Fruit fly (Drosophila melanogaster) whole organism, embryonic: ENCODE measurements around the gene CG3348.

ENCODE experiments used
- Asciz ChIP-seq: fragments of 200-800 bp; sonication (Bioruptor generic); optimal IDR thresholded peaks from 2 replicates; lab custom pipeline; 2017; ENCODE audit warnings: missing biosample characterization, mild to moderate bottlenecking, missing genetic modification characterization, missing genetic modification reagents
- Blimp-1 ChIP-seq: fragments of 200-800 bp; sonication (Bioruptor generic); optimal IDR thresholded peaks from 3 replicates; lab custom pipeline; 2018; ENCODE audit warnings: missing biosample characterization, missing genetic modification characterization, mild to moderate bottlenecking, moderate library complexity, missing genetic modification reagents
- C15 ChIP-seq: fragments of 200-800 bp; sonication (Bioruptor generic); IDR thresholded peaks from 3 replicates; pipeline ENCODE4 v1.3.6; 2022; ENCODE audit warnings: missing biosample characterization, missing genetic modification characterization
- CG10366 ChIP-seq: fragments of 200-800 bp; sonication (Bioruptor generic); IDR thresholded peaks from 2 replicates; pipeline ENCODE4 v1.3.6; 2022; ENCODE audit warnings: missing biosample characterization, missing genetic modification characterization
- CG12104 ChIP-seq: fragments of 200-800 bp; sonication (Bioruptor generic); optimal IDR thresholded peaks from 3 replicates; lab custom pipeline; 2016; ENCODE audit warnings: missing biosample characterization, missing genetic modification characterization
- CG12236 ChIP-seq: fragments of 200-800 bp; sonication (Bioruptor generic); optimal IDR thresholded peaks from 2 replicates; lab custom pipeline; 2016; ENCODE audit warnings: missing biosample characterization, missing genetic modification characterization
- CG13123 ChIP-seq: fragments of 200-800 bp; sonication (Bioruptor generic); optimal IDR thresholded peaks from 2 replicates; lab custom pipeline; 2016; ENCODE audit warnings: missing biosample characterization, missing genetic modification characterization
- CG13775 ChIP-seq: fragments of 200-800 bp; sonication (Bioruptor generic); optimal IDR thresholded peaks from 3 replicates; lab custom pipeline; 2017; ENCODE audit warnings: missing biosample characterization, mild to moderate bottlenecking, missing genetic modification characterization
- CG14050 ChIP-seq: fragments of 200-800 bp; sonication (Bioruptor generic); IDR thresholded peaks from 3 replicates; pipeline ENCODE4 v1.3.6; 2022; ENCODE audit warnings: missing biosample characterization, missing genetic modification characterization
- CG14965 ChIP-seq: fragments of 200-800 bp; sonication (Bioruptor generic); optimal IDR thresholded peaks from 2 replicates; lab custom pipeline; 2016; ENCODE audit warnings: missing biosample characterization, missing genetic modification characterization, borderline replicate concordance
- CG17802 ChIP-seq: fragments of 200-800 bp; sonication (Bioruptor generic); optimal IDR thresholded peaks from 2 replicates; lab custom pipeline; 2018; ENCODE audit warnings: missing biosample characterization, mild to moderate bottlenecking, missing genetic modification characterization, moderate library complexity
- CG18262 ChIP-seq: fragments of 200-800 bp; optimal IDR thresholded peaks from 3 replicates; lab custom pipeline; 2019; ENCODE audit warnings: missing biosample characterization, mild to moderate bottlenecking, missing genetic modification characterization, moderate library complexity
- CG18764 ChIP-seq: fragments of 200-800 bp; sonication (Bioruptor generic); optimal IDR thresholded peaks from 3 replicates; lab custom pipeline; 2016; ENCODE audit warnings: missing biosample characterization, missing genetic modification characterization
- CG2202 ChIP-seq: fragments of 200-800 bp; sonication (Bioruptor generic); optimal IDR thresholded peaks from 2 replicates; lab custom pipeline; 2018; ENCODE audit warnings: missing biosample characterization, mild to moderate bottlenecking, missing genetic modification characterization
- CG3065 ChIP-seq: fragments of 200-800 bp; sonication (Bioruptor generic); optimal IDR thresholded peaks from 2 replicates; lab custom pipeline; 2016; ENCODE audit warnings: missing biosample characterization, missing genetic modification characterization
- CG4707 ChIP-seq: fragments of 200-800 bp; sonication (Bioruptor generic); optimal IDR thresholded peaks from 2 replicates; lab custom pipeline; 2018; ENCODE audit warnings: missing biosample characterization, mild to moderate bottlenecking, missing genetic modification characterization, moderate library complexity
- CG8359 ChIP-seq: fragments of 200-800 bp; sonication (Bioruptor generic); optimal IDR thresholded peaks from 2 replicates; lab custom pipeline; 2017; ENCODE audit warnings: missing biosample characterization, mild to moderate bottlenecking, missing genetic modification characterization, borderline replicate concordance
- CG8944 ChIP-seq: fragments of 200-800 bp; sonication (Bioruptor generic); optimal IDR thresholded peaks from 3 replicates; lab custom pipeline; 2016; ENCODE audit warnings: missing biosample characterization, missing genetic modification characterization
- CG9215 ChIP-seq: fragments of 200-800 bp; sonication (Bioruptor generic); IDR thresholded peaks from 2 replicates; pipeline ENCODE4 v1.3.6; 2022; ENCODE audit warnings: missing biosample characterization, missing genetic modification characterization
- ERR ChIP-seq: fragments of 200-800 bp; sonication (Bioruptor generic); optimal IDR thresholded peaks from 2 replicates; lab custom pipeline; 2016; ENCODE audit warnings: missing biosample characterization, missing genetic modification characterization
- Elba2 ChIP-seq: fragments of 200-800 bp; sonication (Bioruptor generic); optimal IDR thresholded peaks from 3 replicates; lab custom pipeline; 2016; ENCODE audit warnings: missing biosample characterization, missing genetic modification characterization
- HmgZ ChIP-seq: fragments of 200-800 bp; sonication (Bioruptor generic); optimal IDR thresholded peaks from 2 replicates; lab custom pipeline; 2018; ENCODE audit warnings: missing biosample characterization, mild to moderate bottlenecking, missing genetic modification characterization
- Hmr ChIP-seq: fragments of 200-800 bp; sonication (Bioruptor generic); optimal IDR thresholded peaks from 3 replicates; lab custom pipeline; 2017; ENCODE audit warnings: mild to moderate bottlenecking, missing biosample characterization, missing genetic modification reagents, missing genetic modification characterization
- Lpt ChIP-seq: fragments of >200 bp; optimal IDR thresholded peaks from 2 replicates; lab custom pipeline; 2018; ENCODE audit warnings: missing biosample characterization, missing genetic modification characterization
- Mes4 ChIP-seq: fragments of 200-800 bp; sonication (Bioruptor generic); optimal IDR thresholded peaks from 2 replicates; lab custom pipeline; 2016; ENCODE audit warnings: missing biosample characterization, missing genetic modification characterization
- TFAM ChIP-seq: fragments of 200-800 bp; sonication (Bioruptor generic); optimal IDR thresholded peaks from 2 replicates; lab custom pipeline; 2017; ENCODE audit warnings: missing biosample characterization, missing genetic modification characterization, inconsistent platforms
- bigmax ChIP-seq: fragments of 200-800 bp; sonication (Bioruptor generic); optimal IDR thresholded peaks from 2 replicates; lab custom pipeline; 2018; ENCODE audit warnings: missing biosample characterization, mild to moderate bottlenecking, missing genetic modification characterization
- cas ChIP-seq: fragments of 200-800 bp; sonication (Bioruptor generic); IDR thresholded peaks from 2 replicates; pipeline ENCODE4 v1.3.6; 2022; ENCODE audit warnings: missing biosample characterization, missing genetic modification characterization
- chm ChIP-seq: fragments of 200-800 bp; sonication (Bioruptor generic); IDR thresholded peaks from 2 replicates; pipeline ENCODE4 v1.3.6; 2022; ENCODE audit warnings: missing biosample characterization, missing genetic modification characterization
- chn ChIP-seq: fragments of 200-800 bp; sonication (Bioruptor generic); optimal IDR thresholded peaks from 2 replicates; lab custom pipeline; 2016; ENCODE audit warnings: missing biosample characterization, missing genetic modification characterization
- crol ChIP-seq: fragments of 200-800 bp; sonication (Bioruptor generic); IDR thresholded peaks from 2 replicates; pipeline ENCODE4 v1.3.6; 2022; ENCODE audit warnings: missing biosample characterization, missing genetic modification characterization
- gt ChIP-seq: fragments of 200-800 bp; sonication (Bioruptor generic); IDR thresholded peaks from 2 replicates; pipeline ENCODE4 v1.3.6; 2022; ENCODE audit warnings: missing biosample characterization, missing genetic modification characterization
- insv ChIP-seq, 2 experiments: fragments of 200-800 bp; sonication (Bioruptor generic); optimal IDR thresholded peaks; 3 replicates each; lab custom pipeline; 2016 to 2018; ENCODE audit warnings: missing biosample characterization in 2 of 2, missing genetic modification characterization in 2 of 2
- inv ChIP-seq: fragments of 200-800 bp; sonication (Bioruptor generic); IDR thresholded peaks from 2 replicates; pipeline ENCODE4 v1.3.6; 2022; ENCODE audit warnings: missing biosample characterization, missing genetic modification characterization; ENCODE audit not compliant: partially characterized antibody
- luna ChIP-seq: fragments of 200-800 bp; sonication (Bioruptor generic); optimal IDR thresholded peaks from 2 replicates; lab custom pipeline; 2016; ENCODE audit warnings: missing biosample characterization, missing genetic modification characterization
- pb ChIP-seq: fragments of 200-800 bp; sonication (Bioruptor generic); optimal IDR thresholded peaks from 3 replicates; lab custom pipeline; 2016; ENCODE audit warnings: missing biosample characterization, missing genetic modification characterization
- prd ChIP-seq, 3 experiments: fragments of >200 bp in 2 of 3; fragments of 200-800 bp in 1 of 3; sonication (Bioruptor generic) in 1 of 3; optimal IDR thresholded peaks in 2 of 3; IDR thresholded peaks in 1 of 3; 2 replicates in 2 of 3; 3 replicates in 1 of 3; pipeline versions ENCODE4 v1.3.6 to Lab custom; 2017 to 2022; ENCODE audit warnings: missing biosample characterization in 1 of 3, missing genetic modification characterization in 1 of 3
- pros ChIP-seq: fragments of 200-800 bp; sonication (Bioruptor generic); optimal IDR thresholded peaks from 3 replicates; lab custom pipeline; 2019; ENCODE audit warnings: missing biosample characterization, mild to moderate bottlenecking, missing genetic modification characterization, moderate library complexity
- ranshi ChIP-seq: fragments of 200-800 bp; sonication (Bioruptor generic); IDR thresholded peaks from 2 replicates; pipeline ENCODE4 v1.3.6; 2022; ENCODE audit warnings: missing biosample characterization, missing genetic modification characterization
- sens-2 ChIP-seq: fragments of 200-800 bp; sonication (Bioruptor generic); IDR thresholded peaks from 2 replicates; pipeline ENCODE4 v1.3.6; 2022; ENCODE audit warnings: missing biosample characterization, missing genetic modification characterization
- shn ChIP-seq: fragments of 200-800 bp; sonication (Bioruptor generic); optimal IDR thresholded peaks from 3 replicates; lab custom pipeline; 2016; ENCODE audit warnings: missing biosample characterization, missing genetic modification characterization
- sna ChIP-seq: fragments of 200-800 bp; sonication (Bioruptor generic); IDR thresholded peaks from 2 replicates; pipeline ENCODE4 v1.3.6; 2022; ENCODE audit warnings: missing biosample characterization, missing genetic modification characterization; ENCODE audit not compliant: partially characterized antibody
- sr ChIP-seq: fragments of 200-800 bp; sonication (Bioruptor generic); IDR thresholded peaks from 3 replicates; pipeline ENCODE4 v1.3.6; 2022; ENCODE audit warnings: missing biosample characterization, missing genetic modification characterization
- tgo ChIP-seq: fragments of 200-800 bp; sonication (Bioruptor generic); IDR thresholded peaks from 3 replicates; pipeline ENCODE4 v1.3.6; 2022; ENCODE audit warnings: missing biosample characterization, missing genetic modification characterization
- vnd ChIP-seq: fragments of 200-800 bp; sonication (Bioruptor generic); IDR thresholded peaks from 3 replicates; pipeline ENCODE4 v1.3.6; 2022; ENCODE audit warnings: missing biosample characterization, missing genetic modification characterization; ENCODE audit not compliant: partially characterized antibody
- zf30C ChIP-seq: fragments of 200-800 bp; sonication (Bioruptor generic); optimal IDR thresholded peaks from 3 replicates; lab custom pipeline; 2018; ENCODE audit warnings: missing biosample characterization, mild to moderate bottlenecking, missing genetic modification characterization

Gene CG3348

DNA sequence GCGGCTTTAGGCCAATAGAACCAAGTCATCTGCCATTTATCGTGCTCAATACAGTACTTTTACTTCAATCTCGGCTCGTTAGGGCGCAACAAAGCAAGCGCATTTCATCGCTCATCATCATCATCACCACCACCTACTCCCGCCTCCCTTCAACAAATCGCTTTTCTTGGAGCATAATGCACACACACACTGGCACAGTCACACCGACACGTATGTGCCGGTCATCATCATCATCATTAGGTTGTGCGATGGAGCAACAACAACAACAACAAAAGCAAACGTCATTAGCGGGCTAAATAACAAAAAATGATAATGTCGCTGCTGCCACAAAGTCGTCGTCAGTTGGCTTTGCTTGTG is 46.6 kb downstream of the CG3348 start (continued):
- TF ChIP-seq luna (GFP tag; lab: Kevin White, UChicago) (no peak), Asciz (GFP tag; lab: Kevin White, UChicago) (no peak), sens-2 (GFP tag; lab: Robert Waterston, UW) (no peak), Mes4 (no peak), Elba2 (GFP tag; lab: Kevin White, UChicago) (peak; percentile 39), CG13123 (GFP tag; lab: Kevin White, UChicago) (no peak), gt (GFP tag; lab: Robert Waterston, UW) (no peak), sr (GFP tag; lab: Robert Waterston, UW) (no peak), CG10366 (no peak), bigmax (no peak), cas (GFP tag; lab: Robert Waterston, UW) (no peak), crol (GFP tag; lab: Robert Waterston, UW) (peak; percentile 73), Hmr (GFP tag; lab: Kevin White, UChicago) (no peak), chn (GFP tag; lab: Kevin White, UChicago) (no peak), CG2202 (tag; lab: Kevin White, UChicago) (no peak), ERR (GFP tag; lab: Kevin White, UChicago) (no peak), tgo (GFP tag; lab: Robert Waterston, UW) (0 out of 3 replicates have a peak, but pooled peaks have one; percentile 19), TFAM (no peak), ranshi (GFP tag; lab: Robert Waterston, UW) (no peak), CG18262 (no peak), pros (GFP tag; lab: Kevin White, UChicago) (peak; percentile 13), vnd (GFP tag; lab: Robert Waterston, UW) (no peak), Lpt (GFP tag; lab: Kevin White, UChicago) (no peak), CG9215 (peak; percentile 26; the same call in 1 of the 2 replicates), CG14965 (GFP tag; lab: Kevin White, UChicago) (no peak), shn (GFP tag; lab: Kevin White, UChicago) (peak; percentile 49), insv (GFP tag; optimal IDR thresholded peaks at IDR 0.05; lab: Kevin White, UChicago) (no peak), Blimp-1 (GFP tag; lab: Kevin White, UChicago) (peak; percentile 8), CG4707 (no peak), CG18764 (GFP tag; lab: Kevin White, UChicago) (no peak), prd (optimal IDR thresholded peaks at IDR 0.05; lab: Kevin White, UChicago) (no peak), prd (GFP tag; IDR thresholded peaks at IDR 0.05; lab: Robert Waterston, UW) (no peak; the same call in 2 of the 3 replicates), CG14050 (GFP tag; lab: Robert Waterston, UW) (no peak), HmgZ (tag; lab: Kevin White, UChicago) (no peak), CG12104 (no peak), CG13775 (GFP tag; lab: Kevin White, UChicago) (no peak), CG17802 (tag; lab: Kevin White, UChicago) (no peak), chm (GFP tag; lab: Robert Waterston, UW) (no peak), CG8944 (no peak), sna (GFP tag; lab: Robert Waterston, UW) (no peak), CG12236 (GFP tag; lab: Kevin White, UChicago) (no peak), CG3065 (GFP tag; lab: Kevin White, UChicago) (no peak), zf30C (GFP tag; lab: Kevin White, UChicago) (no peak), pb (GFP tag; lab: Kevin White, UChicago) (no peak), inv (GFP tag; lab: Robert Waterston, UW) (no peak), C15 (GFP tag; lab: Robert Waterston, UW) (no peak), CG8359 (no peak)
